Fruit fly (Drosophila melanogaster): ENCODE measurements around the gene Hus1-like.

dm6 chr3R:4861144-4861543 is 49.2 kb upstream of the Hus1-like start:
- TF ChIP-seq CG7045 (GFP tag; optimal IDR thresholded peaks at IDR 0.05) (no peak), cic (GFP tag; optimal IDR thresholded peaks at IDR 0.05) (no peak), pad (GFP tag; optimal IDR thresholded peaks at IDR 0.05) (no peak), CG7101 (tag; optimal IDR thresholded peaks at IDR 0.05) (no peak), Mnt (GFP tag; optimal IDR thresholded peaks at IDR 0.05) (no peak), CG5204 (GFP tag; optimal IDR thresholded peaks at IDR 0.05) (no peak), Hr96 (GFP tag; optimal IDR thresholded peaks at IDR 0.05) (no peak), cnc (optimal IDR thresholded peaks at IDR 0.05) (no peak), kay (GFP tag; ENCODE audit: borderline replicate concordance) (no peak), bab1 (GFP tag; optimal IDR thresholded peaks at IDR 0.05) (no peak), tj (GFP tag; optimal IDR thresholded peaks at IDR 0.05) (no peak), CG1620 (GFP tag; optimal IDR thresholded peaks at IDR 0.05) (no peak)

Data from whole organism, adult.